Fruit fly (Drosophila melanogaster): ENCODE results near the gene Cyp6d5.

- TF ChIP-seq Sin3A (optimal IDR thresholded peaks at IDR 0.05) = no peak
- no peak for TF ChIP-seq Myc (optimal IDR thresholded peaks at IDR 0.05)
- TF ChIP-seq h (optimal IDR thresholded peaks at IDR 0.05) = no peak
- TF ChIP-seq psq (optimal IDR thresholded peaks at IDR 0.05) = no peak
- TF ChIP-seq ttk (optimal IDR thresholded peaks at IDR 0.05) = no peak
- TF ChIP-seq insv (optimal IDR thresholded peaks at IDR 0.05) = no peak
These were observed 19.4 kb upstream of the Cyp6d5 start for dm6 chr3R:14009643-14010042.
